Fruit fly (Drosophila melanogaster): ENCODE measurements around the gene Hr4.

The Hr4 gene

dm6 chrX:1994184-1994583, 52.4 kb downstream of the Hr4 start:
- no peak for TF ChIP-seq ttk (optimal IDR thresholded peaks at IDR 0.05)
- TF ChIP-seq Myc (optimal IDR thresholded peaks at IDR 0.05): no peak
- no peak for TF ChIP-seq insv (optimal IDR thresholded peaks at IDR 0.05)
- TF ChIP-seq Sin3A (optimal IDR thresholded peaks at IDR 0.05): no peak

dm6 chrX:1995653-1996052, 53.9 kb downstream of the Hr4 start:
- TF ChIP-seq insv (optimal IDR thresholded peaks at IDR 0.05): no peak
- TF ChIP-seq Sin3A (optimal IDR thresholded peaks at IDR 0.05): no peak
- TF ChIP-seq ttk (optimal IDR thresholded peaks at IDR 0.05): no peak
- TF ChIP-seq h (optimal IDR thresholded peaks at IDR 0.05): no peak
- no peak for TF ChIP-seq psq (optimal IDR thresholded peaks at IDR 0.05)
- no peak for TF ChIP-seq Myc (optimal IDR thresholded peaks at IDR 0.05)

dm6 chrX:2001057-2001456, 59.3 kb downstream of the Hr4 start:
- TF ChIP-seq Myc (optimal IDR thresholded peaks at IDR 0.05) (no peak), psq (optimal IDR thresholded peaks at IDR 0.05) (no peak), h (optimal IDR thresholded peaks at IDR 0.05) (no peak), Sin3A (optimal IDR thresholded peaks at IDR 0.05) (no peak), ttk (optimal IDR thresholded peaks at IDR 0.05) (no peak), insv (optimal IDR thresholded peaks at IDR 0.05) (no peak)

dm6 chrX:2004114-2004513, 62.4 kb downstream of the Hr4 start:
- TF ChIP-seq Myc (optimal IDR thresholded peaks at IDR 0.05) (no peak), psq (optimal IDR thresholded peaks at IDR 0.05) (no peak), Sin3A (optimal IDR thresholded peaks at IDR 0.05) (no peak), ttk (optimal IDR thresholded peaks at IDR 0.05) (no peak), h (optimal IDR thresholded peaks at IDR 0.05) (no peak), insv (optimal IDR thresholded peaks at IDR 0.05) (no peak)

- TF ChIP-seq Sin3A (optimal IDR thresholded peaks at IDR 0.05) (no peak), ttk (optimal IDR thresholded peaks at IDR 0.05) (no peak), Myc (optimal IDR thresholded peaks at IDR 0.05) (no peak), psq (optimal IDR thresholded peaks at IDR 0.05) (no peak), h (optimal IDR thresholded peaks at IDR 0.05) (no peak), insv (optimal IDR thresholded peaks at IDR 0.05) (no peak)
Observed at dm6 chrX:2005840-2006239, 64.1 kb downstream of the Hr4 start.

- no peak for TF ChIP-seq Myc (optimal IDR thresholded peaks at IDR 0.05)
- TF ChIP-seq h (optimal IDR thresholded peaks at IDR 0.05): no peak
- no peak for TF ChIP-seq ttk (optimal IDR thresholded peaks at IDR 0.05)
- no peak for TF ChIP-seq insv (optimal IDR thresholded peaks at IDR 0.05)
- TF ChIP-seq Sin3A (optimal IDR thresholded peaks at IDR 0.05): no peak
- no peak for TF ChIP-seq psq (optimal IDR thresholded peaks at IDR 0.05)
Observed at dm6 chrX:2008953-2009452, 67.3 kb downstream of the Hr4 start, which contains the start of gene PIG-K. TSS of gene PIG-K (minus strand) at chrX:2009364.

dm6 chrX:2009453-2010009, 67.8 kb downstream of the Hr4 start:
- TF ChIP-seq Myc (optimal IDR thresholded peaks at IDR 0.05) (no peak), psq (optimal IDR thresholded peaks at IDR 0.05) (no peak), insv (optimal IDR thresholded peaks at IDR 0.05) (no peak), ttk (optimal IDR thresholded peaks at IDR 0.05) (no peak), h (optimal IDR thresholded peaks at IDR 0.05) (no peak), Sin3A (optimal IDR thresholded peaks at IDR 0.05) (no peak)

dm6 chrX:2010010-2010873, 68.5 kb downstream of the Hr4 start, which contains the start of gene east:
TSS of gene east (plus strand) at chrX:2010860.
- peak; percentile 57 for TF ChIP-seq psq (optimal IDR thresholded peaks at IDR 0.05)
- TF ChIP-seq h (optimal IDR thresholded peaks at IDR 0.05): no peak

- TF ChIP-seq Myc (optimal IDR thresholded peaks at IDR 0.05) (no peak), h (optimal IDR thresholded peaks at IDR 0.05) (no peak), ttk (optimal IDR thresholded peaks at IDR 0.05) (no peak), Sin3A (optimal IDR thresholded peaks at IDR 0.05) (no peak), insv (optimal IDR thresholded peaks at IDR 0.05) (no peak), psq (optimal IDR thresholded peaks at IDR 0.05) (no peak)
Observed at dm6 chrX:2011288-2012120, 69.8 kb downstream of the Hr4 start.

dm6 chrX:2012121-2012452, 70.3 kb downstream of the Hr4 start:
- TF ChIP-seq ttk (optimal IDR thresholded peaks at IDR 0.05): no peak
- no peak for TF ChIP-seq psq (optimal IDR thresholded peaks at IDR 0.05)
- TF ChIP-seq Sin3A (optimal IDR thresholded peaks at IDR 0.05): no peak
- TF ChIP-seq h (optimal IDR thresholded peaks at IDR 0.05): no peak
- TF ChIP-seq insv (optimal IDR thresholded peaks at IDR 0.05): no peak
- no peak for TF ChIP-seq Myc (optimal IDR thresholded peaks at IDR 0.05)

dm6 chrX:2012837-2013236, 71.1 kb downstream of the Hr4 start:
- TF ChIP-seq psq (optimal IDR thresholded peaks at IDR 0.05): peak; percentile 61
- TF ChIP-seq Myc (optimal IDR thresholded peaks at IDR 0.05): no peak
- TF ChIP-seq ttk (optimal IDR thresholded peaks at IDR 0.05): no peak
- no peak for TF ChIP-seq h (optimal IDR thresholded peaks at IDR 0.05)

dm6 chrX:2013365-2013764, 71.6 kb downstream of the Hr4 start:
- TF ChIP-seq h (optimal IDR thresholded peaks at IDR 0.05) (no peak), insv (optimal IDR thresholded peaks at IDR 0.05) (no peak), psq (optimal IDR thresholded peaks at IDR 0.05) (peak; percentile 19), Myc (optimal IDR thresholded peaks at IDR 0.05) (no peak)

Data from Kc167 (cell line).